Worm (Caenorhabditis elegans): ENCODE data around the gene lgg-2.

Gene lgg-2

ce11 chrIV:10980628-10981027, 44.9 kb upstream of the lgg-2 start (continued):
- TF ChIP-seq hsf-1 (GFP tag; IDR thresholded peaks at IDR 0.05) (peak; percentile 83), hlh-26 (GFP tag; conservative IDR thresholded peaks at IDR 0.05) (no peak), rpc-1 (optimal IDR thresholded peaks at IDR 0.05) (peak; percentile 24), rpc-1 (tag; optimal IDR thresholded peaks at IDR 0.05) (no peak), sdz-38 (tag; optimal IDR thresholded peaks at IDR 0.05) (no peak), nfyb-1 (GFP tag; IDR thresholded peaks at IDR 0.05) (no peak)

- TF ChIP-seq attf-6 (GFP tag; IDR thresholded peaks at IDR 0.05) (no peak), cebp-1 (GFP tag; IDR thresholded peaks at IDR 0.05) (no peak), cebp-1 (tag; optimal IDR thresholded peaks at IDR 0.05) (peak; percentile 19), ztf-6 (GFP tag; IDR thresholded peaks at IDR 0.05) (no peak), repo-1 (tag; optimal IDR thresholded peaks at IDR 0.05) (no peak), dpff-1 (tag; optimal IDR thresholded peaks at IDR 0.05) (no peak), B0019.2 (GFP tag; conservative IDR thresholded peaks at IDR 0.05) (no peak), K11D2.4 (GFP tag; IDR thresholded peaks at IDR 0.05) (no peak), F55B11.4 (tag; optimal IDR thresholded peaks at IDR 0.05; ENCODE audit: borderline replicate concordance, insufficient read depth) (no peak), unc-130 (GFP tag; optimal IDR thresholded peaks at IDR 0.05) (no peak), nhr-179 (tag; optimal IDR thresholded peaks at IDR 0.05) (no peak), Y95B8A.8 (GFP tag; IDR thresholded peaks at IDR 0.05) (no peak), ztf-25 (GFP tag; IDR thresholded peaks at IDR 0.05) (no peak), zfh-2 (GFP tag; conservative IDR thresholded peaks at IDR 0.05) (0 out of 2 replicates have a peak, but pooled peaks have one; percentile 12), K12H6.12 (tag; optimal IDR thresholded peaks at IDR 0.05) (peak; percentile 1), mcd-1 (GFP tag; IDR thresholded peaks at IDR 0.05) (no peak)
Observed at ce11 chrIV:10979689-10980088, 44.0 kb upstream of the lgg-2 start.

- 0 out of 2 replicates have a peak, but pooled peaks have one; percentile 9 for TF ChIP-seq hmg-1.2 (GFP tag; IDR thresholded peaks at IDR 0.05)
- no peak for TF ChIP-seq sdz-38 (tag; optimal IDR thresholded peaks at IDR 0.05)
Observed at ce11 chrIV:10978641-10979040, 42.9 kb upstream of the lgg-2 start.

ce11 chrIV:10975968-10976367, 40.3 kb upstream of the lgg-2 start:
- TF ChIP-seq D2030.7 (GFP tag; IDR thresholded peaks at IDR 0.05) = no peak
- TF ChIP-seq hmg-1.2 (GFP tag; IDR thresholded peaks at IDR 0.05) = peak; percentile 44; the same call in 1 of the 2 replicates
- TF ChIP-seq nhr-80 (tag; optimal IDR thresholded peaks at IDR 0.05) = peak; percentile 44
- peak; percentile 66 for TF ChIP-seq ztf-26 (tag; optimal IDR thresholded peaks at IDR 0.05)
- TF ChIP-seq F33H1.4 (GFP tag; IDR thresholded peaks at IDR 0.05) = no peak
- no peak for TF ChIP-seq C17E4.6 (GFP tag; IDR thresholded peaks at IDR 0.05)
- TF ChIP-seq somi-1 (GFP tag; optimal IDR thresholded peaks at IDR 0.05) = peak; percentile 37
- TF ChIP-seq cebp-1 (GFP tag; IDR thresholded peaks at IDR 0.05) = no peak
- peak; percentile 32 for TF ChIP-seq cebp-1 (tag; optimal IDR thresholded peaks at IDR 0.05)
- peak; percentile 62; the same call in 1 of the 2 replicates for TF ChIP-seq C06A6.2 (GFP tag; conservative IDR thresholded peaks at IDR 0.05)
- 0 out of 2 replicates have a peak, but pooled peaks have one; percentile 28 for TF ChIP-seq dox-1 (GFP tag; IDR thresholded peaks at IDR 0.05)
- TF ChIP-seq ekl-4 (GFP tag; IDR thresholded peaks at IDR 0.05) = 0 out of 2 replicates have a peak, but pooled peaks have one; percentile 7
- TF ChIP-seq lin-40 (tag; optimal IDR thresholded peaks at IDR 0.05) = peak; percentile 61

DNA sequence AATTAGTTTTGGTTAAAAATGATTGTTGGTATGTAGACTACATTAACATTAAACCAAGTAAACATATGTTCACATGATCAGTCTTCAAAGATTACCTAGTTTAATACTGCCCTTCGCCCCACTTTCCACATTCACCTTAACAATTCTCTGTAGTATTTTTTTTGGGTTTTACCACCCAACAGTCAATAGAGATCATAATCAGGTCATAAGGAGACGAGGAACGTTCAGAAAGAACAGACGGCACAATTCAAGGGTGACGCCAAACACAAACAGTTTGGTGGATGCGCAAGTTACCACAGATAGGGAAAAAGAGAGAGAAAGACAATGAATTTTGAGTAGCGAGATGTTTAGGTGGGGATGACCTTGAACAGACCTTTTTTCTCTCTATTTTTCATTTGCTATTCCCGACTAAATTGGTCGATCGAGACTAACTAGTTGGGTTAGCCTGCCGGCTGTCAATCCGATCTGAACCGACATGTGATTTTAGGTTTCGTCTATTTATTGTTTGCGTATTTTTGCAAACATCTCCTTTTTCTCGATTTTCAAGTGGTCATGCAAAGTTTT, 36.0 kb upstream of the lgg-2 start:
- TF ChIP-seq C06A6.2 (GFP tag; conservative IDR thresholded peaks at IDR 0.05) = no peak
- TF ChIP-seq Y67H2A.10 (GFP tag; conservative IDR thresholded peaks at IDR 0.05) = no peak
- TF ChIP-seq pha-4 (tag; optimal IDR thresholded peaks at IDR 0.05) = peak; percentile 56
- no peak for TF ChIP-seq madf-8 (GFP tag; conservative IDR thresholded peaks at IDR 0.05)
- no peak for TF ChIP-seq madf-6 (GFP tag; IDR thresholded peaks at IDR 0.05)
- peak; percentile 27 for TF ChIP-seq nhr-80 (tag; optimal IDR thresholded peaks at IDR 0.05)
- TF ChIP-seq F10E7.11 (tag; optimal IDR thresholded peaks at IDR 0.05) = no peak
- TF ChIP-seq mes-4 (tag; optimal IDR thresholded peaks at IDR 0.05) = no peak
- no peak for TF ChIP-seq gei-17 (GFP tag; optimal IDR thresholded peaks at IDR 0.05)
- TF ChIP-seq unc-62 (GFP tag; optimal IDR thresholded peaks at IDR 0.05) = no peak
- no peak for TF ChIP-seq F49E8.2 (tag; optimal IDR thresholded peaks at IDR 0.05; ENCODE audit: insufficient read depth)
- TF ChIP-seq T07F8.4 (tag; optimal IDR thresholded peaks at IDR 0.05) = no peak
- TF ChIP-seq cebp-1 (GFP tag; IDR thresholded peaks at IDR 0.05) = no peak
- peak; percentile 29 for TF ChIP-seq cebp-1 (tag; optimal IDR thresholded peaks at IDR 0.05)
- TF ChIP-seq aptf-2 (GFP tag; conservative IDR thresholded peaks at IDR 0.05) = no peak

All from whole organism, young adult.